Fruit fly (Drosophila melanogaster) whole organism, embryonic: ENCODE results near the gene Hr78.

Source experiments
- CG10321 ChIP-seq: fragments of 200-800 bp; sonication (Bioruptor generic); IDR thresholded peaks from 2 replicates; pipeline ENCODE4 v1.3.6; 2022; ENCODE audit warnings: missing biosample characterization, missing genetic modification characterization
- CG10366 ChIP-seq: fragments of 200-800 bp; sonication (Bioruptor generic); IDR thresholded peaks from 2 replicates; pipeline ENCODE4 v1.3.6; 2022; ENCODE audit warnings: missing biosample characterization, missing genetic modification characterization
- CG10543 ChIP-seq: fragments of 200-800 bp; sonication (Bioruptor generic); optimal IDR thresholded peaks from 3 replicates; lab custom pipeline; 2017; ENCODE audit warnings: missing biosample characterization, mild to moderate bottlenecking, missing genetic modification characterization, moderate library complexity
- CG10654 ChIP-seq: fragments of 200-800 bp; sonication (Bioruptor generic); optimal IDR thresholded peaks from 2 replicates; lab custom pipeline; 2016; ENCODE audit warnings: missing biosample characterization, missing genetic modification characterization
- CG17568 ChIP-seq: fragments of 200-800 bp; sonication (Bioruptor generic); optimal IDR thresholded peaks from 2 replicates; lab custom pipeline; 2018; ENCODE audit warnings: missing biosample characterization, mild to moderate bottlenecking, missing genetic modification characterization, moderate library complexity
- CG1832 ChIP-seq: fragments of 200-800 bp; sonication (Bioruptor generic); optimal IDR thresholded peaks from 2 replicates; lab custom pipeline; 2017; ENCODE audit warnings: missing biosample characterization, mild to moderate bottlenecking, missing genetic modification characterization, inconsistent platforms
- CG42726 ChIP-seq: fragments of 200-800 bp; sonication (Bioruptor generic); IDR thresholded peaks from 2 replicates; pipeline ENCODE4 v1.3.6; 2022; ENCODE audit warnings: missing biosample characterization, missing genetic modification characterization; ENCODE audit not compliant: partially characterized antibody
- CG4360 ChIP-seq: fragments of 200-800 bp; sonication (Bioruptor generic); IDR thresholded peaks from 2 replicates; pipeline ENCODE4 v1.3.6; 2022; ENCODE audit warnings: missing biosample characterization, missing genetic modification characterization
- CG5953 ChIP-seq: fragments of 200-800 bp; sonication (Bioruptor generic); IDR thresholded peaks from 2 replicates; pipeline ENCODE4 v1.3.6; 2022; ENCODE audit warnings: missing biosample characterization, missing genetic modification characterization
- CG7372 ChIP-seq: fragments of 200-800 bp; sonication (Bioruptor generic); IDR thresholded peaks from 2 replicates; pipeline ENCODE4 v1.3.6; 2022; ENCODE audit warnings: missing biosample characterization, missing genetic modification characterization
- CG7745 ChIP-seq: fragments of 200-800 bp; sonication (Bioruptor generic); optimal IDR thresholded peaks from 2 replicates; lab custom pipeline; 2018; ENCODE audit warnings: missing biosample characterization, mild to moderate bottlenecking, missing genetic modification characterization, moderate library complexity
- CG8359 ChIP-seq: fragments of 200-800 bp; sonication (Bioruptor generic); optimal IDR thresholded peaks from 2 replicates; lab custom pipeline; 2017; ENCODE audit warnings: missing biosample characterization, mild to moderate bottlenecking, missing genetic modification characterization, borderline replicate concordance
- CG9437 ChIP-seq: fragments of 200-800 bp; sonication (Bioruptor generic); optimal IDR thresholded peaks from 2 replicates; lab custom pipeline; 2018; ENCODE audit warnings: missing biosample characterization, mild to moderate bottlenecking, missing genetic modification characterization
- CG9609 ChIP-seq: fragments of 200-800 bp; sonication (Bioruptor generic); optimal IDR thresholded peaks from 3 replicates; lab custom pipeline; 2016; ENCODE audit warnings: missing biosample characterization, missing genetic modification characterization
- Fer3 ChIP-seq: fragments of 200-800 bp; sonication (Bioruptor generic); optimal IDR thresholded peaks from 2 replicates; lab custom pipeline; 2018; ENCODE audit warnings: missing biosample characterization, mild to moderate bottlenecking, missing genetic modification characterization, moderate library complexity
- Med ChIP-seq: fragments of 200-800 bp; sonication (Bioruptor generic); peaks from one replicate; lab custom pipeline; 2016; ENCODE audit warnings: missing biosample characterization, missing genetic modification characterization, mild to moderate bottlenecking, inconsistent platforms, moderate library complexity
- Nf-YB ChIP-seq: fragments of 200-800 bp; sonication (Bioruptor generic); optimal IDR thresholded peaks from 3 replicates; lab custom pipeline; 2019; ENCODE audit warnings: missing biosample characterization, mild to moderate bottlenecking, missing genetic modification characterization, moderate library complexity
- Nf-YC ChIP-seq: fragments of 200-800 bp; optimal IDR thresholded peaks from 3 replicates; lab custom pipeline; 2019; ENCODE audit warnings: missing biosample characterization, mild to moderate bottlenecking, missing genetic modification characterization, moderate library complexity
- Side ChIP-seq: fragments of 200-800 bp; sonication (Bioruptor generic); optimal IDR thresholded peaks from 2 replicates; lab custom pipeline; 2016; ENCODE audit warnings: missing biosample characterization, missing genetic modification characterization
- Six4 ChIP-seq: fragments of 200-800 bp; sonication (Bioruptor generic); optimal IDR thresholded peaks from 2 replicates; lab custom pipeline; 2016; ENCODE audit warnings: missing biosample characterization, missing genetic modification characterization
- Vsx1 ChIP-seq: fragments of 200-800 bp; sonication (Bioruptor generic); optimal IDR thresholded peaks from 2 replicates; lab custom pipeline; 2017; ENCODE audit warnings: missing biosample characterization, mild to moderate bottlenecking, missing genetic modification characterization, missing genetic modification reagents
- ara ChIP-seq: fragments of 200-800 bp; sonication (Bioruptor generic); IDR thresholded peaks from 2 replicates; pipeline ENCODE4 v1.3.6; 2022; ENCODE audit warnings: missing biosample characterization, missing genetic modification characterization
- bsh ChIP-seq, 2 experiments: fragments of 200-800 bp; sonication (Bioruptor generic); optimal IDR thresholded peaks; 2 replicates each; lab custom pipeline; 2017 to 2018; ENCODE audit warnings: mild to moderate bottlenecking in 2 of 2, missing biosample characterization in 2 of 2, missing genetic modification characterization in 2 of 2, moderate library complexity in 1 of 2
- cad ChIP-seq: fragments of >200 bp; optimal IDR thresholded peaks from 2 replicates; lab custom pipeline; 2017; ENCODE audit warnings: missing biosample characterization, missing genetic modification characterization
- cato ChIP-seq: fragments of 200-800 bp; sonication (Bioruptor generic); optimal IDR thresholded peaks from 2 replicates; lab custom pipeline; 2016; ENCODE audit warnings: missing biosample characterization, missing genetic modification characterization, borderline replicate concordance
- cg ChIP-seq: fragments of 200-800 bp; sonication (Bioruptor generic); optimal IDR thresholded peaks from 3 replicates; lab custom pipeline; 2019; ENCODE audit warnings: missing biosample characterization, mild to moderate bottlenecking, missing genetic modification characterization, moderate library complexity
- dimm ChIP-seq: fragments of 200-800 bp; sonication (Bioruptor generic); IDR thresholded peaks from 2 replicates; pipeline ENCODE4 v1.3.6; 2022; ENCODE audit warnings: missing biosample characterization, missing genetic modification characterization
- gce ChIP-seq: fragments of 200-800 bp; sonication (Bioruptor generic); IDR thresholded peaks from 3 replicates; pipeline ENCODE4 v1.3.6; 2022; ENCODE audit warnings: missing biosample characterization, missing genetic modification characterization
- grau ChIP-seq: fragments of 200-800 bp; optimal IDR thresholded peaks from 3 replicates; lab custom pipeline; 2019; ENCODE audit warnings: missing biosample characterization, mild to moderate bottlenecking, missing genetic modification characterization, moderate library complexity
- gro ChIP-seq: fragments of 200-800 bp; sonication (Bioruptor generic); optimal IDR thresholded peaks from 2 replicates; lab custom pipeline; 2016; ENCODE audit warnings: missing biosample characterization, missing genetic modification characterization
- otp ChIP-seq: fragments of 200-800 bp; sonication (Bioruptor generic); IDR thresholded peaks from 3 replicates; pipeline ENCODE4, ENCODE4 v1.3.6; 2022; ENCODE audit warnings: missing biosample characterization, missing genetic modification characterization
- phol ChIP-seq: fragments of 200-800 bp; sonication (Bioruptor generic); optimal IDR thresholded peaks from 3 replicates; lab custom pipeline; 2018; ENCODE audit warnings: missing biosample characterization, mild to moderate bottlenecking, missing genetic modification characterization, moderate library complexity
- seq ChIP-seq: fragments of 200-800 bp; sonication (Bioruptor generic); IDR thresholded peaks from 2 replicates; pipeline ENCODE4 v1.3.6; 2022; ENCODE audit warnings: missing biosample characterization, missing genetic modification characterization
- tap ChIP-seq: fragments of 200-800 bp; optimal IDR thresholded peaks from 3 replicates; lab custom pipeline; 2019; ENCODE audit warnings: missing biosample characterization, mild to moderate bottlenecking, missing genetic modification characterization, moderate library complexity
- tio ChIP-seq: fragments of 200-800 bp; sonication (Bioruptor generic); optimal IDR thresholded peaks from 2 replicates; lab custom pipeline; 2017; ENCODE audit warnings: missing biosample characterization, missing genetic modification characterization, inconsistent platforms
- tll ChIP-seq, 2 experiments: fragments of 200-800 bp in 1 of 2; fragments of >200 bp in 1 of 2; sonication (Bioruptor generic) in 1 of 2; optimal IDR thresholded peaks; 2 replicates each; lab custom pipeline; 2017 to 2019; ENCODE audit warnings: missing biosample characterization in 2 of 2, missing genetic modification characterization in 2 of 2, mild to moderate bottlenecking in 1 of 2, moderate library complexity in 1 of 2
- z ChIP-seq: fragments of 200-800 bp; sonication (Bioruptor generic); IDR thresholded peaks from 3 replicates; pipeline ENCODE4 v1.3.6; 2022; ENCODE audit warnings: missing biosample characterization, missing genetic modification characterization

The Hr78 gene

dm6 chr3L:21460149-21460873, 37.0 kb downstream of the Hr78 start (continued):
- no peak for TF ChIP-seq tap (tag; lab: Kevin White, UChicago)
- TF ChIP-seq cato (GFP tag; lab: Kevin White, UChicago): no peak
- TF ChIP-seq dimm (GFP tag; lab: Robert Waterston, UW): no peak
- no peak for TF ChIP-seq Fer3 (tag; lab: Kevin White, UChicago)
- no peak for TF ChIP-seq gce (GFP tag; lab: Robert Waterston, UW)
- no peak for TF ChIP-seq CG10366 (GFP tag; lab: Robert Waterston, UW)
- TF ChIP-seq CG42726 (GFP tag; lab: Robert Waterston, UW): no peak
- TF ChIP-seq Vsx1 (GFP tag; lab: Kevin White, UChicago): no peak
- TF ChIP-seq bsh (GFP tag; optimal IDR thresholded peaks at IDR 0.05; lab: Kevin White, UChicago): no peak

dm6 chr3L:21458736-21459135, 38.6 kb downstream of the Hr78 start:
- TF ChIP-seq Nf-YB (GFP tag; lab: Kevin White, UChicago): peak; percentile 78
- TF ChIP-seq tio (GFP tag; lab: Kevin White, UChicago): no peak
- 0 out of 3 replicates have a peak, but pooled peaks have one; percentile 24 for TF ChIP-seq otp (GFP tag; lab: Robert Waterston, UW)
- peak in 1 of 2 experiments; percentile 19 for TF ChIP-seq tll (GFP tag; optimal IDR thresholded peaks at IDR 0.05; lab: Kevin White, UChicago)
- no peak for TF ChIP-seq Vsx1 (GFP tag; lab: Kevin White, UChicago)
- no peak for TF ChIP-seq CG7745 (tag; lab: Kevin White, UChicago)
- no peak for TF ChIP-seq CG10543 (GFP tag; lab: Kevin White, UChicago)
- no peak for TF ChIP-seq CG5953 (GFP tag; lab: Robert Waterston, UW)
- peak; percentile 93 for TF ChIP-seq seq (GFP tag; lab: Robert Waterston, UW)
- peak; percentile 41; the same call in 1 of the 2 replicates for TF ChIP-seq ara (GFP tag; lab: Robert Waterston, UW)
- peak; percentile 19 for TF ChIP-seq Med (GFP tag; lab: Kevin White, UChicago)
- TF ChIP-seq CG9437 (GFP tag; lab: Kevin White, UChicago): no peak
- no peak for TF ChIP-seq CG17568 (GFP tag; lab: Kevin White, UChicago)
- no peak for TF ChIP-seq Six4 (GFP tag; lab: Kevin White, UChicago)
- no peak for TF ChIP-seq CG7372 (GFP tag; lab: Robert Waterston, UW)
- TF ChIP-seq CG9609 (GFP tag; lab: Kevin White, UChicago): no peak
- peak; percentile 70 for TF ChIP-seq grau (tag; lab: Kevin White, UChicago)
- 0 out of 3 replicates have a peak, but pooled peaks have one; percentile 15 for TF ChIP-seq z (GFP tag; lab: Robert Waterston, UW)
- TF ChIP-seq CG4360: 0 out of 2 replicates have a peak, but pooled peaks have one; percentile 17
- TF ChIP-seq gro (GFP tag; lab: Kevin White, UChicago): no peak
- no peak for TF ChIP-seq CG8359 (GFP tag; lab: Kevin White, UChicago)
- TF ChIP-seq CG1832 (GFP tag; lab: Kevin White, UChicago): peak; percentile 59
- TF ChIP-seq phol (tag; lab: Kevin White, UChicago): peak; percentile 18
- TF ChIP-seq CG10321 (GFP tag; lab: Robert Waterston, UW): peak; percentile 76
- no peak for TF ChIP-seq Side (GFP tag; lab: Kevin White, UChicago)
- TF ChIP-seq cg: peak; percentile 17
- TF ChIP-seq Nf-YC (tag; lab: Kevin White, UChicago): peak; percentile 88
- no peak for TF ChIP-seq cad
- no peak for TF ChIP-seq CG10654
